Worm (Caenorhabditis elegans) whole organism, mixed stage, embryonic: Measurements from ENCODE around the gene W04G3.13.

ENCODE experiments used
- M03D4.4 ChIP-seq: sonication (generic microtip); optimal IDR thresholded peaks from 2 replicates; lab custom pipeline; 2017; ENCODE audit warnings: mild to moderate bottlenecking, missing genetic modification characterization, missing compliant biosample characterization
- blmp-1 ChIP-seq: fragments of 150-350 bp; optimal IDR thresholded peaks from 2 replicates; lab custom pipeline; 2014; ENCODE audit warnings: missing biosample characterization, missing genetic modification characterization
- ceh-39 ChIP-seq: fragments of 150-350 bp; optimal IDR thresholded peaks from 2 replicates; lab custom pipeline; 2014; ENCODE audit warnings: missing biosample characterization, missing genetic modification characterization
- ceh-43 ChIP-seq: fragments of 200-800 bp; sonication (Bioruptor generic); optimal IDR thresholded peaks from 2 replicates; lab custom pipeline; 2018; ENCODE audit warnings: mild to moderate bottlenecking, missing genetic modification characterization, moderate library complexity, missing compliant biosample characterization
- ceh-83 ChIP-seq: fragments of 200-800 bp; sonication (Bioruptor generic); optimal IDR thresholded peaks from 2 replicates; lab custom pipeline; 2018; ENCODE audit warnings: mild to moderate bottlenecking, missing genetic modification characterization, missing compliant biosample characterization
- ces-1 ChIP-seq: fragments of 150-350 bp; optimal IDR thresholded peaks from 2 replicates; lab custom pipeline; 2014; ENCODE audit warnings: missing biosample characterization, missing genetic modification reagents, missing genetic modification characterization
- drap-1 ChIP-seq: fragments of 200-800 bp; sonication (Bioruptor generic); optimal IDR thresholded peaks from 3 replicates; lab custom pipeline; 2018; ENCODE audit warnings: mild to moderate bottlenecking, missing genetic modification characterization, missing compliant biosample characterization
- elt-1 ChIP-seq: sonication (generic microtip); optimal IDR thresholded peaks from 2 replicates; lab custom pipeline; 2017; ENCODE audit warnings: missing genetic modification characterization, mild to moderate bottlenecking, missing compliant biosample characterization, antibody characterized with exemption, moderate library complexity, borderline replicate concordance; ENCODE audit not compliant: insufficient read depth
- elt-3 ChIP-seq: fragments of 150-350 bp; optimal IDR thresholded peaks from 2 replicates; lab custom pipeline; 2014; ENCODE audit warnings: missing biosample characterization, missing genetic modification characterization
- flh-1 ChIP-seq: fragments of 200-800 bp; sonication (Bioruptor generic); optimal IDR thresholded peaks from 2 replicates; lab custom pipeline; 2018; ENCODE audit warnings: mild to moderate bottlenecking, missing genetic modification characterization, moderate library complexity, missing compliant biosample characterization
- hlh-1 ChIP-seq: fragments of 150-350 bp; optimal IDR thresholded peaks from 2 replicates; lab custom pipeline; 2014; ENCODE audit warnings: missing biosample characterization, missing genetic modification reagents, missing genetic modification characterization
- lin-13 ChIP-seq: fragments of 150-350 bp; optimal IDR thresholded peaks from 2 replicates; lab custom pipeline; 2014; ENCODE audit warnings: missing biosample characterization, missing genetic modification characterization
- lin-32 ChIP-seq: fragments of 200-800 bp; sonication (Bioruptor generic); optimal IDR thresholded peaks from 2 replicates; lab custom pipeline; 2018; ENCODE audit warnings: mild to moderate bottlenecking, missing genetic modification characterization, missing compliant biosample characterization
- lsy-2 ChIP-seq: fragments of 150-350 bp; optimal IDR thresholded peaks from 2 replicates; lab custom pipeline; 2014; ENCODE audit warnings: missing biosample characterization, missing genetic modification characterization
- mab-5 ChIP-seq: fragments of 150-350 bp; optimal IDR thresholded peaks from 2 replicates; lab custom pipeline; 2014; ENCODE audit warnings: missing biosample characterization, missing genetic modification characterization
- mls-2 ChIP-seq: sonication (generic microtip); optimal IDR thresholded peaks from 2 replicates; lab custom pipeline; 2016; ENCODE audit warnings: mild to moderate bottlenecking, missing genetic modification characterization, moderate library complexity, missing compliant biosample characterization
- nhr-12 ChIP-seq: fragments of 150-350 bp; optimal IDR thresholded peaks from 2 replicates; lab custom pipeline; 2014; ENCODE audit warnings: missing biosample characterization, missing genetic modification characterization
- nhr-2 ChIP-seq: fragments of 150-350 bp; optimal IDR thresholded peaks from 2 replicates; lab custom pipeline; 2014; ENCODE audit warnings: missing biosample characterization, missing genetic modification characterization
- nhr-237 ChIP-seq: fragments of 150-350 bp; optimal IDR thresholded peaks from 2 replicates; lab custom pipeline; 2014; ENCODE audit warnings: missing biosample characterization, missing genetic modification characterization
- nhr-28 ChIP-seq: fragments of 150-350 bp; optimal IDR thresholded peaks from 2 replicates; lab custom pipeline; 2014; ENCODE audit warnings: missing biosample characterization, missing genetic modification characterization
- pha-4 ChIP-seq: fragments of 150-350 bp; optimal IDR thresholded peaks from 2 replicates; lab custom pipeline; 2018; ENCODE audit warnings: missing biosample characterization, missing genetic modification reagents, missing genetic modification characterization
- sem-2 ChIP-seq: fragments of 200-800 bp; sonication (Bioruptor generic); optimal IDR thresholded peaks from 2 replicates; lab custom pipeline; 2018; ENCODE audit warnings: mild to moderate bottlenecking, missing genetic modification characterization, missing compliant biosample characterization
- snpc-4 ChIP-seq: fragments of 150-350 bp; optimal IDR thresholded peaks from 2 replicates; lab custom pipeline; 2014; ENCODE audit warnings: missing biosample characterization, missing genetic modification characterization
- sptf-1 ChIP-seq: sonication (generic microtip); optimal IDR thresholded peaks from 2 replicates; lab custom pipeline; 2017; ENCODE audit warnings: mild to moderate bottlenecking, missing genetic modification characterization, moderate library complexity, missing compliant biosample characterization
- tbx-8 ChIP-seq: fragments of 200-800 bp; sonication (Bioruptor generic); optimal IDR thresholded peaks from 2 replicates; lab custom pipeline; 2018; ENCODE audit warnings: mild to moderate bottlenecking, missing genetic modification characterization, moderate library complexity, missing compliant biosample characterization
- unc-120 ChIP-seq: sonication (generic microtip); optimal IDR thresholded peaks from 2 replicates; lab custom pipeline; 2017; ENCODE audit warnings: missing genetic modification characterization, missing compliant biosample characterization; ENCODE audit not compliant: poor library complexity, severe bottlenecking
- unc-62 ChIP-seq: fragments of 150-350 bp; optimal IDR thresholded peaks from 2 replicates; lab custom pipeline; 2014; ENCODE audit warnings: missing biosample characterization, missing genetic modification reagents, missing genetic modification characterization
- zip-8 ChIP-seq: fragments of 150-350 bp; optimal IDR thresholded peaks from 2 replicates; lab custom pipeline; 2014; ENCODE audit warnings: missing biosample characterization, missing genetic modification characterization
- ztf-11 ChIP-seq: fragments of 150-350 bp; optimal IDR thresholded peaks from 2 replicates; lab custom pipeline; 2014; ENCODE audit warnings: missing biosample characterization, missing genetic modification characterization

Gene W04G3.13

DNA sequence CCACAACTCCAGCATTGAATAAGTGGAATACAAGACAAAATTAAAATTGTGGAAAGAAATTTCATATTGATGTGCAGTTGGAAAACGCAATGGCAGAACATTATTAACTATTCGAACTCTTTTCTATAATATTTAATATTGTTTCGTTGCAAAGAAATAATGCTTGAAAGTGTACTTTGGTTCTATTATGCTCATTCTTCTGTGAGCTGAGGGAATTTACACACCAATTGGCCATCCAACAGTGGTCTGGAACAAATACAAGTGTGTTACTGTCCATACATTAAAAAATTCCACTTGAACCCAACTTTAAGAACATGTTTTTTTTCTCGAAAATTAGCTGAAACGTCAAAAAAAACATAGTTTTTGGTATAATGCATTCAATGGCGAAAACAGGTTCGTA, at the start of gene W04G3.13:
Gene W04G3.13 (minus strand): TSS at position 101 of the 400 bp plus-strand sequence.
- no peak for TF ChIP-seq ces-1 (GFP tag; lab: Kevin White, UChicago)
- TF ChIP-seq pha-4 (tag; lab: Kevin White, UChicago) = no peak
- no peak for TF ChIP-seq sem-2 (GFP tag; lab: Kevin White, UChicago)
- TF ChIP-seq blmp-1 (tag; lab: Kevin White, UChicago) = no peak
- no peak for TF ChIP-seq ceh-39 (tag; lab: Kevin White, UChicago)
- no peak for TF ChIP-seq lin-13
- TF ChIP-seq unc-120 (tag; lab: Kevin White, UChicago) = no peak
- TF ChIP-seq nhr-2 (tag; lab: Kevin White, UChicago) = no peak
- no peak for TF ChIP-seq elt-3 (tag; lab: Kevin White, UChicago)

DNA sequence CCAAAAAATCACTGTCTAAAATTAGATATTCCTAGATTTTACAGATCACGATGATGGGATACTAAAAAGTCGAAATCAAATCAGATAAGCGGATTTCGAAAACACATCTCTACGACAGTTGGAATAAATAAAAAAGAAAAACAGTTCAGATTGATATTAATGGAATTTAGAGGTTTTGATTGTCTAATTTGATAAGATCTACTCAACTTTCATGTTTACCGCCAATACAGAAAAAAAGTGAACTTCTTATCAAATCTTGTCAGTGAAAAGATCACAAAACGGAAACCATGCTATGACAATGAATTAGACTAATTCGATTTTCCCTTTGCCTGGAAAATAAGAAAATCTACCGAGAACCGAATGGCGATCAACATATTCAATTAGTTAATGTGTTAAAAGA, 46.7 kb upstream of the W04G3.13 start:
- TF ChIP-seq sptf-1 (tag; lab: Kevin White, UChicago) = no peak
- TF ChIP-seq ceh-83 (GFP tag; lab: Kevin White, UChicago) = no peak
- no peak for TF ChIP-seq tbx-8 (GFP tag; lab: Kevin White, UChicago)
- no peak for TF ChIP-seq ceh-39 (tag; lab: Kevin White, UChicago)
- TF ChIP-seq nhr-28 (tag; lab: Kevin White, UChicago) = no peak
- TF ChIP-seq elt-3 (tag; lab: Kevin White, UChicago) = no peak
- TF ChIP-seq drap-1 (GFP tag; lab: Kevin White, UChicago) = no peak

DNA sequence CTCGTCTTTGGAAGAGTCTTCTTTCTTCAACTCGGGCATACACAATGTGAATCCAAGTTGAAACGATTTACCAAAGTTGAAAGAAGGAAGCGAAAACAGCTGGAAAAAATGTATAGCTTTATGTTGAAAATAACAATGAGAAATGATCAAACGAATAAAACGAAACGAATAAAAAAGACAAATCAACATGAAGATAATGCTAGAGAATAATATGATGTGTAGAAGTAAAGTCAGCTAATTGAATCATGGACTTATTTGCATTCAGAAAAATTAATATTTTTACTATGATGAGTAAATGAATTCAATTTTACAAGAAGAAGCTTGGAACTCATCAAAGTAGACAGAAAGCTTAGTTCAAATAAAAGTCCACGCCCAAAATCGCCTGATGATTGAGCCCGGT, 46.0 kb upstream of the W04G3.13 start, which contains the start of gene alr-1:
Gene alr-1 (minus strand): TSS at position 101 of the 400 bp plus-strand sequence.
- TF ChIP-seq nhr-12 (tag; lab: Kevin White, UChicago) (no peak), flh-1 (GFP tag; lab: Kevin White, UChicago) (no peak), unc-62 (no peak), mab-5 (tag; lab: Kevin White, UChicago) (no peak), nhr-237 (tag; lab: Kevin White, UChicago) (no peak), ceh-39 (tag; lab: Kevin White, UChicago) (no peak), M03D4.4 (tag; lab: Kevin White, UChicago) (no peak), nhr-28 (tag; lab: Kevin White, UChicago) (no peak), lin-13 (no peak), mls-2 (tag; lab: Kevin White, UChicago) (no peak)

DNA sequence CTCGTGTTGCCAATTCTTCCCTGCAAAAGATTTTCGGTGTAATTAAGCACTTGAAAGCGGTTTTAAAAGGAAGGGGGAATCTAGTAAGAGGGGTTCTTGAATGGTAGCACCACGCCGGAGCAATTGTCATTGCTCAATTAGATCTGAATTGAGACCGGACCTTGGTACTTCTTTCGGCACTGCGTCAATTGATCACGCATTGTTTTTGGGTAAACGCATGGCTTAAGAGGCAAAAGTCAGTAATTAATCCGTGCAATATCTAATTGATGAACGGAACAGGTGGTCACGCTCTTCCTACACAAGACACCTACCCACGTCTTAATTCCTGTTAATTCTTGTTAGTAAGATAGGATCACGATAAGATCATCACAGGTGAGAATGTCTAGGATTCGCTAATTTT, 44.4 kb upstream of the W04G3.13 start:
- TF ChIP-seq ces-1 (GFP tag; lab: Kevin White, UChicago) = peak; percentile 21
- TF ChIP-seq ceh-39 (tag; lab: Kevin White, UChicago) = no peak

DNA sequence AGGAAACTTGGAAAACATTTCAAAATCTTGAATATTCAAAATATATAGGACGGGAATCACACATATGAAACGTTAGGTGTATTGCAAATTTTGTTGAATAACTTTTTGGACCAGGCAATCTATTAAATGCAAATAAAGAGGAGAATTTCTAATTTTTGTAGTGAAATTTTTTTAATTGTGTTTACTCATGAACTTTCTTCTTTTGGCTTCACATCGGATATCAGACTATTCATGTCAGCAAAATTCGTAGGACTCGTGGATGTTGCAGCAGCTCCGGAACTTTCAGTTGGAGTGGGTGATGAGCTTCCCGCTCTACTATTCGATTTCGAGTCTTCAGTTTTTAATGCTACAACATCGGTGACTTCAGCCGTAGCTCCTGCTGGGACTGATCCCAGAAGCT, 42.8 kb upstream of the W04G3.13 start:
- TF ChIP-seq nhr-12 (tag; lab: Kevin White, UChicago) = no peak
- TF ChIP-seq unc-120 (tag; lab: Kevin White, UChicago) = no peak
- TF ChIP-seq zip-8 (tag; lab: Kevin White, UChicago) = no peak
- TF ChIP-seq pha-4 (tag; lab: Kevin White, UChicago) = no peak
- no peak for TF ChIP-seq lin-32 (GFP tag; lab: Kevin White, UChicago)
- TF ChIP-seq mab-5 (tag; lab: Kevin White, UChicago) = no peak
- no peak for TF ChIP-seq elt-3 (tag; lab: Kevin White, UChicago)
- TF ChIP-seq flh-1 (GFP tag; lab: Kevin White, UChicago) = no peak
- TF ChIP-seq ztf-11 = no peak
- no peak for TF ChIP-seq hlh-1
- no peak for TF ChIP-seq elt-1 (tag; lab: Kevin White, UChicago)
- TF ChIP-seq ceh-43 (GFP tag; lab: Kevin White, UChicago) = no peak
- TF ChIP-seq M03D4.4 (tag; lab: Kevin White, UChicago) = no peak
- TF ChIP-seq snpc-4 (tag; lab: Kevin White, UChicago) = no peak
- no peak for TF ChIP-seq lsy-2 (tag; lab: Kevin White, UChicago)
- TF ChIP-seq, all 35 proteins: peak for 0

DNA sequence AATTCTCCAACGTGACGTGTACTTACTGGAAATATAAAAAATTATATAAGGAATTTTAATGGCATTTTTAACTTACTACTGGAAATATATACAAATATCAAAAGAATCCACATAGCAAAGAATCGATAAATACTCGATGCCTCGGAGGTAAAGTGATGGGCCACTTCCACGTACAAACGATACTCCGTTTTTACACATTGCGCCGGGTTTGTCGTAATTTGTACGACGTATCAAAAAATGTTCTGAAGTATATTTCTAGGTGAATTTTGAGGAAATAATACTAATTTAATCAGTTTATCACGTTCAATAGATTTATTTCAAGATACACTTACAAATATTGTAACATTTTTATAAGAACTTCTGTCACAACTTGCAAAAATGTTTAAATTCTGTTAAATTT, 41.2 kb upstream of the W04G3.13 start, which contains the start of gene R08B4.3:
Gene R08B4.3 (minus strand): TSS at position 198 of the 400 bp plus-strand sequence.
- no peak for TF ChIP-seq blmp-1 (tag; lab: Kevin White, UChicago)
- TF ChIP-seq mab-5 (tag; lab: Kevin White, UChicago) = no peak
- TF ChIP-seq, all 35 proteins: peak for 0
